Worm (Caenorhabditis elegans) whole organism, mixed stage, embryonic: ENCODE results near the gene F31E3.6.

Experiments used
- M03D4.4 ChIP-seq: sonication (generic microtip); optimal IDR thresholded peaks from 2 replicates; lab custom pipeline; 2017; ENCODE audit warnings: mild to moderate bottlenecking, missing genetic modification characterization, missing compliant biosample characterization
- bed-3 ChIP-seq: fragments of 200-800 bp; sonication (Bioruptor generic); optimal IDR thresholded peaks from 3 replicates; lab custom pipeline; 2018; ENCODE audit warnings: mild to moderate bottlenecking, missing genetic modification characterization, moderate library complexity, missing compliant biosample characterization
- blmp-1 ChIP-seq: fragments of 150-350 bp; optimal IDR thresholded peaks from 2 replicates; lab custom pipeline; 2014; ENCODE audit warnings: missing biosample characterization, missing genetic modification characterization
- ces-1 ChIP-seq: fragments of 150-350 bp; optimal IDR thresholded peaks from 2 replicates; lab custom pipeline; 2014; ENCODE audit warnings: missing biosample characterization, missing genetic modification reagents, missing genetic modification characterization
- cnd-1 ChIP-seq: fragments of 200-800 bp; sonication (Bioruptor generic); optimal IDR thresholded peaks from 2 replicates; lab custom pipeline; 2018; ENCODE audit warnings: mild to moderate bottlenecking, missing genetic modification characterization, missing compliant biosample characterization
- elt-1 ChIP-seq: sonication (generic microtip); optimal IDR thresholded peaks from 2 replicates; lab custom pipeline; 2017; ENCODE audit warnings: missing genetic modification characterization, mild to moderate bottlenecking, missing compliant biosample characterization, antibody characterized with exemption, moderate library complexity, borderline replicate concordance; ENCODE audit not compliant: insufficient read depth
- elt-3 ChIP-seq: fragments of 150-350 bp; optimal IDR thresholded peaks from 2 replicates; lab custom pipeline; 2014; ENCODE audit warnings: missing biosample characterization, missing genetic modification characterization
- flh-1 ChIP-seq: fragments of 200-800 bp; sonication (Bioruptor generic); optimal IDR thresholded peaks from 2 replicates; lab custom pipeline; 2018; ENCODE audit warnings: mild to moderate bottlenecking, missing genetic modification characterization, moderate library complexity, missing compliant biosample characterization
- ham-2 ChIP-seq: fragments of 200-800 bp; sonication (Bioruptor generic); optimal IDR thresholded peaks from 2 replicates; lab custom pipeline; 2018; ENCODE audit warnings: mild to moderate bottlenecking, missing genetic modification characterization, missing compliant biosample characterization
- hlh-1 ChIP-seq: fragments of 150-350 bp; optimal IDR thresholded peaks from 2 replicates; lab custom pipeline; 2014; ENCODE audit warnings: missing biosample characterization, missing genetic modification reagents, missing genetic modification characterization
- lin-13 ChIP-seq: fragments of 150-350 bp; optimal IDR thresholded peaks from 2 replicates; lab custom pipeline; 2014; ENCODE audit warnings: missing biosample characterization, missing genetic modification characterization
- lin-32 ChIP-seq: fragments of 200-800 bp; sonication (Bioruptor generic); optimal IDR thresholded peaks from 2 replicates; lab custom pipeline; 2018; ENCODE audit warnings: mild to moderate bottlenecking, missing genetic modification characterization, missing compliant biosample characterization
- lsy-2 ChIP-seq: fragments of 150-350 bp; optimal IDR thresholded peaks from 2 replicates; lab custom pipeline; 2014; ENCODE audit warnings: missing biosample characterization, missing genetic modification characterization
- mab-5 ChIP-seq: fragments of 150-350 bp; optimal IDR thresholded peaks from 2 replicates; lab custom pipeline; 2014; ENCODE audit warnings: missing biosample characterization, missing genetic modification characterization
- mep-1 ChIP-seq: fragments of 150-350 bp; optimal IDR thresholded peaks from 2 replicates; lab custom pipeline; 2017; ENCODE audit warnings: missing biosample characterization, missing genetic modification reagents, missing genetic modification characterization, inconsistent platforms
- mls-2 ChIP-seq: sonication (generic microtip); optimal IDR thresholded peaks from 2 replicates; lab custom pipeline; 2016; ENCODE audit warnings: mild to moderate bottlenecking, missing genetic modification characterization, moderate library complexity, missing compliant biosample characterization
- nhr-12 ChIP-seq: fragments of 150-350 bp; optimal IDR thresholded peaks from 2 replicates; lab custom pipeline; 2014; ENCODE audit warnings: missing biosample characterization, missing genetic modification characterization
- nhr-2 ChIP-seq: fragments of 150-350 bp; optimal IDR thresholded peaks from 2 replicates; lab custom pipeline; 2014; ENCODE audit warnings: missing biosample characterization, missing genetic modification characterization
- nhr-237 ChIP-seq: fragments of 150-350 bp; optimal IDR thresholded peaks from 2 replicates; lab custom pipeline; 2014; ENCODE audit warnings: missing biosample characterization, missing genetic modification characterization
- nhr-28 ChIP-seq: fragments of 150-350 bp; optimal IDR thresholded peaks from 2 replicates; lab custom pipeline; 2014; ENCODE audit warnings: missing biosample characterization, missing genetic modification characterization
- pha-4 ChIP-seq: fragments of 150-350 bp; optimal IDR thresholded peaks from 2 replicates; lab custom pipeline; 2018; ENCODE audit warnings: missing biosample characterization, missing genetic modification reagents, missing genetic modification characterization
- sem-2 ChIP-seq: fragments of 200-800 bp; sonication (Bioruptor generic); optimal IDR thresholded peaks from 2 replicates; lab custom pipeline; 2018; ENCODE audit warnings: mild to moderate bottlenecking, missing genetic modification characterization, missing compliant biosample characterization
- snpc-4 ChIP-seq: fragments of 150-350 bp; optimal IDR thresholded peaks from 2 replicates; lab custom pipeline; 2014; ENCODE audit warnings: missing biosample characterization, missing genetic modification characterization
- sptf-1 ChIP-seq: sonication (generic microtip); optimal IDR thresholded peaks from 2 replicates; lab custom pipeline; 2017; ENCODE audit warnings: mild to moderate bottlenecking, missing genetic modification characterization, moderate library complexity, missing compliant biosample characterization
- tbx-8 ChIP-seq: fragments of 200-800 bp; sonication (Bioruptor generic); optimal IDR thresholded peaks from 2 replicates; lab custom pipeline; 2018; ENCODE audit warnings: mild to moderate bottlenecking, missing genetic modification characterization, moderate library complexity, missing compliant biosample characterization
- unc-120 ChIP-seq: sonication (generic microtip); optimal IDR thresholded peaks from 2 replicates; lab custom pipeline; 2017; ENCODE audit warnings: missing genetic modification characterization, missing compliant biosample characterization; ENCODE audit not compliant: poor library complexity, severe bottlenecking
- unc-39 ChIP-seq: fragments of 150-350 bp; optimal IDR thresholded peaks from 2 replicates; lab custom pipeline; 2014; ENCODE audit warnings: missing biosample characterization, missing genetic modification characterization
- unc-62 ChIP-seq: fragments of 150-350 bp; optimal IDR thresholded peaks from 2 replicates; lab custom pipeline; 2014; ENCODE audit warnings: missing biosample characterization, missing genetic modification reagents, missing genetic modification characterization
- zip-8 ChIP-seq: fragments of 150-350 bp; optimal IDR thresholded peaks from 2 replicates; lab custom pipeline; 2014; ENCODE audit warnings: missing biosample characterization, missing genetic modification characterization
- ztf-11 ChIP-seq: fragments of 150-350 bp; optimal IDR thresholded peaks from 2 replicates; lab custom pipeline; 2014; ENCODE audit warnings: missing biosample characterization, missing genetic modification characterization

F31E3.6 gene

ce11 chrIII:6946382-6946781, 35.5 kb upstream of the F31E3.6 start, which contains the start of gene let-711:
Gene let-711 (plus strand): TSS chrIII:6946718.
- TF ChIP-seq elt-1 (tag; lab: Kevin White, UChicago), result no peak
- TF ChIP-seq tbx-8 (GFP tag; lab: Kevin White, UChicago), result no peak
- no peak for TF ChIP-seq cnd-1 (tag; lab: Kevin White, UChicago)
- TF ChIP-seq hlh-1 (tag; lab: Kevin White, UChicago), result peak; percentile 58
- no peak for TF ChIP-seq mab-5 (tag; lab: Kevin White, UChicago)
- no peak for TF ChIP-seq nhr-237 (tag; lab: Kevin White, UChicago)
- TF ChIP-seq sem-2 (GFP tag; lab: Kevin White, UChicago), result no peak
- no peak for TF ChIP-seq elt-3 (tag; lab: Kevin White, UChicago)

DNA sequence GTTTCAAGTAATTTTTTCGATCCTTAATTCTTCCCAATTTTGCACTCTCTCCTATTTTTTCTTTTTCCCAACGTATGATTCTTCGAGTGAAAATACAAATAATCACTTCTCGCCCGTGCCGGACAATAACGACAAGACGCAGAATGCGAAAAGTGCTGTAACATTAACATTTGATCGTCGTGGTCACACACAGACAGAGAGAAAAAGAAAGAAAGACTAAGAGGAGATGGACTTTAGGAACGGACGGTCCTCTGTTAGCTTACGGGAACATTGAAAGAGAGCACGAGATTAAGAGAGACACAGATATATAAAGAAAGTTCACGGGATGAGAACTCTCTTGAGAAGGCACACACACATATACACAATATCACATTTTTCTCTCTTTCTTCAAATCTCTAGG, 34.0 kb upstream of the F31E3.6 start:
- TF ChIP-seq hlh-1 (tag; lab: Kevin White, UChicago) (peak; percentile 77), flh-1 (no peak), zip-8 (tag; lab: Kevin White, UChicago) (no peak), ham-2 (GFP tag; lab: Kevin White, UChicago) (no peak), nhr-28 (no peak), M03D4.4 (tag; lab: Kevin White, UChicago) (peak; percentile 22), unc-120 (tag; lab: Kevin White, UChicago) (peak; percentile 53)

- no peak for TF ChIP-seq ham-2 (GFP tag; lab: Kevin White, UChicago)
- no peak for TF ChIP-seq nhr-28
- no peak for TF ChIP-seq sptf-1 (tag; lab: Kevin White, UChicago)
- TF ChIP-seq nhr-237 (tag; lab: Kevin White, UChicago), result peak; percentile 13
- TF ChIP-seq zip-8 (tag; lab: Kevin White, UChicago), result no peak
- no peak for TF ChIP-seq nhr-2 (tag; lab: Kevin White, UChicago)
- TF ChIP-seq bed-3 (GFP tag; lab: Kevin White, UChicago), result no peak
- no peak for TF ChIP-seq elt-3 (tag; lab: Kevin White, UChicago)
- peak; percentile 47 for TF ChIP-seq blmp-1 (tag; lab: Kevin White, UChicago)
Observed at ce11 chrIII:6951435-6951834, 30.4 kb upstream of the F31E3.6 start.

DNA sequence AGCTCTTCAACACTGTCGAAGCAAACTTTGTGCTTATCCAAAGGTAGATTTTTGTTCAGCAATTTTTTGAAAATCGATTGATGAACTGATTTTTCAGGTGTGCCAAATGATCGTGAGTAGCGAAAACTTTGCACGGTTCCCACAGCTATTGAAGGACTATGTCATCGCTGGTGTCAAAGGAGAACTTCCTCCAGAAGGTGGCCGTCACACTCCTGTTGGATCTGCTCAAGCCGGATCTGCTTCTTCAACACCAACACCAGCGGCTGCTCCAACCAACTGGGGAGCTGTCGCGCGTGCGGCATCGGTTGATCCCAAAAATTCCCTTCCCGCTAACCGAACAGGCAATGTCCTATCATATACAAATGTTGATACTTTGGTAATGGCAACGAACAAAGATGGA, 28.5 kb upstream of the F31E3.6 start:
- TF ChIP-seq mab-5 (tag; lab: Kevin White, UChicago) (no peak), elt-1 (tag; lab: Kevin White, UChicago) (no peak), unc-120 (tag; lab: Kevin White, UChicago) (no peak), unc-39 (tag; lab: Kevin White, UChicago) (no peak), mls-2 (tag; lab: Kevin White, UChicago) (no peak), lin-13 (no peak), pha-4 (no peak), mep-1 (no peak), snpc-4 (tag; lab: Kevin White, UChicago) (no peak), unc-62 (GFP tag; lab: Kevin White, UChicago) (no peak), sptf-1 (tag; lab: Kevin White, UChicago) (no peak), ham-2 (GFP tag; lab: Kevin White, UChicago) (no peak), ztf-11 (tag; lab: Kevin White, UChicago) (no peak), tbx-8 (GFP tag; lab: Kevin White, UChicago) (no peak), lin-32 (GFP tag; lab: Kevin White, UChicago) (no peak), lsy-2 (tag; lab: Kevin White, UChicago) (no peak)
- TF ChIP-seq, all 35 proteins: peak for 0

DNA sequence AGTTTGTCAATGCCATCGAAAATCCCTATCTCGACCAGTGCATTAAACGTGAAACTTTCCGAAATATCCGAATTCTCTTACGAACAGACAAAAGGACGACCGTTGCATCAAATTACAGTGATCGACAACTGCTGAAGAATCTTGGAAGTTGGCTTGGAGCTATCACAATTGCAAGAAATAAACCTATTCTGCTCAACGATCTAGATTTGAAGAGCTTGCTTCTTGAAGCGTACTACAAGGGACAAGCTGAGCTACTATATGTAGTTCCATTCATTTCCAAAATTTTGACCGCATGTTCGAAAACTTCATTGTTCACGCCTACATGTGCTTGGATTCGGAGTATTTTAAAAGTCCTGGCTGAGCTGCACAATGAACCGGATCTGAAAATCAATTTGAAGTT, 27.9 kb upstream of the F31E3.6 start:
- TF ChIP-seq nhr-12 (tag; lab: Kevin White, UChicago) (no peak), snpc-4 (tag; lab: Kevin White, UChicago) (no peak), unc-120 (tag; lab: Kevin White, UChicago) (no peak), nhr-2 (tag; lab: Kevin White, UChicago) (no peak), zip-8 (tag; lab: Kevin White, UChicago) (no peak), ces-1 (GFP tag; lab: Kevin White, UChicago) (no peak)
